Worm (Caenorhabditis elegans): ENCODE results near the gene fem-3.

fem-3 gene

ce11 chrIV:9150175-9150574, 45.4 kb downstream of the fem-3 start, which contains the start of gene F23B2.7:
F23B2.7 (plus strand) TSS chrIV:9150475.
- TF ChIP-seq snpc-4 (tag; optimal IDR thresholded peaks at IDR 0.05) (no peak), nhr-67 (tag; optimal IDR thresholded peaks at IDR 0.05) (no peak), lsy-12 (tag; optimal IDR thresholded peaks at IDR 0.05) (no peak), ceh-28 (tag; optimal IDR thresholded peaks at IDR 0.05) (no peak)

- no peak for TF ChIP-seq sea-2 (GFP tag; optimal IDR thresholded peaks at IDR 0.05)
- TF ChIP-seq mdl-1 (tag; optimal IDR thresholded peaks at IDR 0.05) = no peak
- TF ChIP-seq jun-1 (tag; optimal IDR thresholded peaks at IDR 0.05) = no peak
- TF ChIP-seq elt-3 (tag; optimal IDR thresholded peaks at IDR 0.05) = no peak
- TF ChIP-seq zag-1 (tag; optimal IDR thresholded peaks at IDR 0.05) = no peak
- no peak for TF ChIP-seq fkh-10 (GFP tag; optimal IDR thresholded peaks at IDR 0.05)
- TF ChIP-seq nhr-67 (tag; optimal IDR thresholded peaks at IDR 0.05) = no peak
Measured at ce11 chrIV:9154263-9154662, 49.5 kb downstream of the fem-3 start, which contains the start of gene F23B2.10. F23B2.10 (minus strand) TSS chrIV:9154363.

All from whole organism, L3 larva.